Fruit fly (Drosophila melanogaster): ENCODE data around the gene hdm.
A peak's percentile ranks its signal among the peaks of the same experiment; 100 is the strongest.

The hdm gene

dm6 chrX:7892539-7892899, 27.4 kb downstream of the hdm start (continued):
- no peak for TF ChIP-seq tna (GFP tag; IDR thresholded peaks at IDR 0.05; ENCODE audit: partially characterized antibody)
- TF ChIP-seq CG9932 (GFP tag; IDR thresholded peaks at IDR 0.05) = no peak
- TF ChIP-seq CG9437 (GFP tag; optimal IDR thresholded peaks at IDR 0.05) = no peak
- TF ChIP-seq ham (GFP tag; IDR thresholded peaks at IDR 0.05) = no peak
- peak; percentile 4 for TF ChIP-seq Chrac-16 (GFP tag; optimal IDR thresholded peaks at IDR 0.05)
- no peak for TF ChIP-seq btn (GFP tag; optimal IDR thresholded peaks at IDR 0.05)
- 0 out of 3 replicates have a peak, but pooled peaks have one; percentile 16 for TF ChIP-seq row (GFP tag; IDR thresholded peaks at IDR 0.05)
- peak; percentile 77 for TF ChIP-seq CG15696 (tag; optimal IDR thresholded peaks at IDR 0.05)
- no peak for TF ChIP-seq CG18764 (GFP tag; optimal IDR thresholded peaks at IDR 0.05)
- no peak for TF ChIP-seq CG43689 (GFP tag; IDR thresholded peaks at IDR 0.05)
- TF ChIP-seq TFAM (GFP tag; optimal IDR thresholded peaks at IDR 0.05) = no peak
- 0 out of 2 replicates have a peak, but pooled peaks have one; percentile 28 for TF ChIP-seq Drgx (GFP tag; IDR thresholded peaks at IDR 0.05)
- TF ChIP-seq tio (GFP tag; optimal IDR thresholded peaks at IDR 0.05) = peak; percentile 6
- no peak for TF ChIP-seq CG4617 (GFP tag; optimal IDR thresholded peaks at IDR 0.05; ENCODE audit: borderline replicate concordance)
- no peak for TF ChIP-seq tgo (GFP tag; IDR thresholded peaks at IDR 0.05)
- TF ChIP-seq Rx (GFP tag; IDR thresholded peaks at IDR 0.05) = no peak
- TF ChIP-seq CG4404 (GFP tag; IDR thresholded peaks at IDR 0.05) = peak; percentile 62
- no peak for TF ChIP-seq CG12155 (GFP tag; optimal IDR thresholded peaks at IDR 0.05)
- no peak for TF ChIP-seq Atf3 (GFP tag; optimal IDR thresholded peaks at IDR 0.05)
- TF ChIP-seq otp (GFP tag; IDR thresholded peaks at IDR 0.05) = no peak
- peak; percentile 1 for TF ChIP-seq CG7839 (tag; optimal IDR thresholded peaks at IDR 0.05)
- TF ChIP-seq Hmx (GFP tag; optimal IDR thresholded peaks at IDR 0.05) = no peak
- no peak for TF ChIP-seq dm (GFP tag; optimal IDR thresholded peaks at IDR 0.05)
- TF ChIP-seq ewg (GFP tag; optimal IDR thresholded peaks at IDR 0.05) = no peak
- TF ChIP-seq CG33557 (GFP tag; optimal IDR thresholded peaks at IDR 0.05) = peak; percentile 8
- TF ChIP-seq CG15601 (tag; optimal IDR thresholded peaks at IDR 0.05) = no peak
- TF ChIP-seq CG17361 (GFP tag; IDR thresholded peaks at IDR 0.05) = 0 out of 3 replicates have a peak, but pooled peaks have one; percentile 29
- peak; percentile 81 for TF ChIP-seq sens (GFP tag)
- TF ChIP-seq Ets65A (GFP tag) = peak; percentile 10
- TF ChIP-seq CG2120 (GFP tag; optimal IDR thresholded peaks at IDR 0.05) = peak; percentile 14
- no peak for TF ChIP-seq CG10274 (GFP tag; optimal IDR thresholded peaks at IDR 0.05)
- TF ChIP-seq CG14710 (tag; optimal IDR thresholded peaks at IDR 0.05) = peak; percentile 17

dm6 chrX:7891596-7892538, 28.1 kb downstream of the hdm start, which contains the start of gene Nek2:
Nek2 (minus strand) TSS chrX:7891646.
- TF ChIP-seq CG11085 (GFP tag; IDR thresholded peaks at IDR 0.05) (no peak), sens (GFP tag) (peak; percentile 11), Stat92E (GFP tag; optimal IDR thresholded peaks at IDR 0.05) (peak in 1 of 3 experiments; percentile 2), CG4360 (GFP tag; IDR thresholded peaks at IDR 0.05) (0 out of 2 replicates have a peak, but pooled peaks have one; percentile 20), usp (GFP tag; optimal IDR thresholded peaks at IDR 0.05) (no peak), pum (GFP tag; optimal IDR thresholded peaks at IDR 0.05) (no peak), insv (GFP tag; optimal IDR thresholded peaks at IDR 0.05) (peak in 1 of 2 experiments; percentile 77), Trl (optimal IDR thresholded peaks at IDR 0.05) (peak in 1 of 2 experiments; percentile 57), Trl (GFP tag; optimal IDR thresholded peaks at IDR 0.05) (no peak), kni (GFP tag; optimal IDR thresholded peaks at IDR 0.05) (peak; percentile 25), lola (GFP tag; optimal IDR thresholded peaks at IDR 0.05) (peak in 1 of 3 experiments; percentile 43), CkIIα-i1 (GFP tag; IDR thresholded peaks at IDR 0.05) (no peak), CG15479 (GFP tag; optimal IDR thresholded peaks at IDR 0.05) (peak; percentile 47), phol (tag; optimal IDR thresholded peaks at IDR 0.05) (peak; percentile 5), CG11695 (GFP tag; IDR thresholded peaks at IDR 0.05) (no peak), CG2199 (GFP tag; IDR thresholded peaks at IDR 0.05) (0 out of 3 replicates have a peak, but pooled peaks have one; percentile 37), ash1 (GFP tag; optimal IDR thresholded peaks at IDR 0.05) (no peak), cad (GFP tag; optimal IDR thresholded peaks at IDR 0.05) (peak; percentile 55), CG10274 (GFP tag; optimal IDR thresholded peaks at IDR 0.05) (no peak), CG12391 (tag; optimal IDR thresholded peaks at IDR 0.05) (peak; percentile 37), CG14710 (tag; optimal IDR thresholded peaks at IDR 0.05) (peak; percentile 18)
